Fruit fly (Drosophila melanogaster): ENCODE measurements around the gene HDAC6.

Gene HDAC6

DNA sequence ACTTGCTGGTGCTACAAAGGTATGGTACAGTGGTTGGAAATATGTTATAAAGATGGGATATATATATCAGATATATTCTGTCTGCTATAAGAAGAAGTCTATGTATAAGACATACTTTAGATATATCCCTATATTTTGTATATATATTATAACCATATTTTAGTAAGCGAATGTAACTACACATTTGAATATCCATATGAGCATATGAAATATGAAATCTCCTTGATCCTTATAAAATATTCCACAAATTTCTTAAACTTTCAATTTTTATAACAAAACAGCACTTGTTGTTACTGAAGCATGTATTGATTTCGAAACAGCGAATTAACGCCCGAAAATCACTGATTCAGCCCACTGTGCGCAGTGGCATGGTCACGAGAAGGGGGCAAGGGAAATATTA is 31.4 kb downstream of the HDAC6 start:
- no peak for TF ChIP-seq psq (optimal IDR thresholded peaks at IDR 0.05)
- no peak for TF ChIP-seq h (optimal IDR thresholded peaks at IDR 0.05)
- no peak for TF ChIP-seq Myc (optimal IDR thresholded peaks at IDR 0.05)
- TF ChIP-seq insv (optimal IDR thresholded peaks at IDR 0.05) = no peak
- TF ChIP-seq Sin3A (optimal IDR thresholded peaks at IDR 0.05) = no peak
- TF ChIP-seq ttk (optimal IDR thresholded peaks at IDR 0.05) = no peak

DNA sequence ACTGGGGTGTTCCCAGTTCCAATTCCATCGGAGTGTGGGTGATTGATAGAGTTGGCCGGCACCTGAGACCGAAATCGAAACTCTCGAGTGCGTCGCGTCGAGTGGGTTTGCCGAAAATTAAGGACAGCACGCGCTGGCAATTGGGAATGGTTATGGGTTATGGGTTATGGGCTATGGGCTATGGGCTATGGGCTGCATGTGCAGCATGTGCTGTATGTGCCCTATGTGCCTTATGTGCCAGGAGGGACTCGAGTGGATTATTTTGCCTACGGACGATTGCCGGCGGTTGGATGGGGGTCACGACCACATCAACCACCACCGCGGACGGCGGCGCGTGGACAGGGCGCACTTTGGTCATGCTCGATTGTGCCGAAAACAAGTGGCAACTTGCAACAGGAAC is 37.0 kb downstream of the HDAC6 start:
- TF ChIP-seq Sin3A (optimal IDR thresholded peaks at IDR 0.05) = no peak
- TF ChIP-seq ttk (optimal IDR thresholded peaks at IDR 0.05) = no peak
- no peak for TF ChIP-seq Myc (optimal IDR thresholded peaks at IDR 0.05)
- no peak for TF ChIP-seq h (optimal IDR thresholded peaks at IDR 0.05)
- no peak for TF ChIP-seq insv (optimal IDR thresholded peaks at IDR 0.05)
- no peak for TF ChIP-seq psq (optimal IDR thresholded peaks at IDR 0.05)

DNA sequence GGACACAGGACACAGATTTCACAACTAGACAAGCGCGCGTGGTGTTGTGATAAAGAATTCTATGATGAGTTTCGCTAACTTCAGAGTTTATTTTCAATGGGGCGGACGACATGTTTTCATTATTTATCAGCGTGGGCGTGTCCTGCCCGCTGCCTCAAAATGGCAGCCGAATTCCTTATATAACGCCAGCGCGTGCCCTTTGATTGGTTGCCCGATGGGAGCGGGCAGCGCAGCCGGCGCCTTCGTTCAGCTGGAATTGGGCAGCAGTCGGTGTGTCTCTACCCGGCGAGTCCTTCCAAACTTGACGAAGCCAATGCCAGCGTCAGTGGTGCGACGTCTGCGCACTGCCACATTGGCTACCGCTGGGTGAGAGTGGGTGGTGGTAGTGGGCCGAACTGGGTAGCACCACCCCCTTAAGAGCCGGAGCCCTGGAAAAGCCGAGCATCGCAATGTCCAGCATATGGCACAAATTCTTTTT is 45.9 kb downstream of the HDAC6 start, which contains the start of gene acj6:
Gene acj6 (minus strand): TSS at position 51 of the 478 bp plus-strand sequence.
- TF ChIP-seq Myc (optimal IDR thresholded peaks at IDR 0.05) (no peak), insv (optimal IDR thresholded peaks at IDR 0.05) (no peak), ttk (optimal IDR thresholded peaks at IDR 0.05) (no peak), psq (optimal IDR thresholded peaks at IDR 0.05) (no peak), h (optimal IDR thresholded peaks at IDR 0.05) (no peak), Sin3A (optimal IDR thresholded peaks at IDR 0.05) (no peak)

DNA sequence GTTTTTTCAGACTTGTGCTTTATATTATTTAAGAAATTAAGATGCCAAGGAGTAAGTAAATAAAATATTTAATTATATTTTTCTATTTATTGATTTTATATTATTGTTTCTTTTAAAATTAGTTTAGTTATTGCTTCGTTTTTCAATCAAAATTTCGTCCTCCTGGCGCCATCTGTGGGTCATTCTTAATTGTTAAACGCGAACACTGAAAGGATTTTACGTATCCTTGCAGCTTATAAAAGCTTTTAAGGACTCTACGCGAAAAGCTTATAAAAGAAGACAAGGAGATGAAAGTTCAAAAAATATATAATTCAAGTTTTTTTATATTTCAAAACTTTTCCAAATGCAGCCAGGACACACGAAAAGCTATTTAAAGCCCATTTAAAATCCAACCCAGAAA is 47.1 kb downstream of the HDAC6 start:
- no peak for TF ChIP-seq psq (optimal IDR thresholded peaks at IDR 0.05)
- TF ChIP-seq Sin3A (optimal IDR thresholded peaks at IDR 0.05) = no peak
- TF ChIP-seq Myc (optimal IDR thresholded peaks at IDR 0.05) = no peak
- TF ChIP-seq insv (optimal IDR thresholded peaks at IDR 0.05) = no peak
- TF ChIP-seq ttk (optimal IDR thresholded peaks at IDR 0.05) = no peak
- TF ChIP-seq h (optimal IDR thresholded peaks at IDR 0.05) = no peak

DNA sequence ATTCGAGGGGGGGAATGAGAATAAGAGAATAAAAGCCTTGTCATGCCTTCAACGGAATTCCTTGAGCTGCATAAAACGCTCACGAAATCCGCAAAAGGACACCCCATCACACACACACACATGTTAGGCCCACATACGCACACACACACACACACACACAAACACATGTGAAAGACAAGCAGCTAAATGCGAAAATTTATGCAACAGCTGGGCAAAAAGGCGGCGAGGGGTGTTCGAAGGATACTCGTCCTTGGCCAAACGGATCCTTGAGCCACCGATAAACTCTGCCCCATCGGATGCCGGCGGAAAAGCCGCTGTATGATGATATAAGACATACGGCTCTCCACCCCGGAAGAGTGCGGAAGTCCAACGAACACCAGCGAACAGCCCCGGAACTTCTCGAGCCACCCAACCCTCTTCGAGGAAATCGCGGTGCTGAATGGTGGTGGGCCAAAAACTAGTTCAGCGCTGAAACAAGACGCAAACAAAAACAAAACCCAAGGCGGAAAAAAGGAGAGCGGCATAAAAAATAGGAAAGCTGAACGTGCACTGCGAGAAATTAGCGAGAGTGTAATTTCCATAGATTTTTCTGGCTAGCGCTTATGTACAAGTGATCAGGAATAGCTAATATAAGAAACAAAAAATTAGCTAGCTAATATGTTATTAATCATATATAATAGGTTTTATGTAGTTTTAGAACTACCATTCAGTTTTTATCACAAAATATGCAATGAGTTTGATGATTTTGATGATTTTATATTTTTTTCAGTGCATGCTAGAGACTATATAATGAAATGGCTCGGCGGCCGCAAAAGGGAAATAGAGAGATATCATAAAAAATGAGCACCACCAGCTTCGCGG is 50.6 kb downstream of the HDAC6 start:
- TF ChIP-seq h (optimal IDR thresholded peaks at IDR 0.05) (no peak), psq (optimal IDR thresholded peaks at IDR 0.05) (no peak), insv (optimal IDR thresholded peaks at IDR 0.05) (no peak), ttk (optimal IDR thresholded peaks at IDR 0.05) (no peak), Myc (optimal IDR thresholded peaks at IDR 0.05) (no peak), Sin3A (optimal IDR thresholded peaks at IDR 0.05) (no peak)

DNA sequence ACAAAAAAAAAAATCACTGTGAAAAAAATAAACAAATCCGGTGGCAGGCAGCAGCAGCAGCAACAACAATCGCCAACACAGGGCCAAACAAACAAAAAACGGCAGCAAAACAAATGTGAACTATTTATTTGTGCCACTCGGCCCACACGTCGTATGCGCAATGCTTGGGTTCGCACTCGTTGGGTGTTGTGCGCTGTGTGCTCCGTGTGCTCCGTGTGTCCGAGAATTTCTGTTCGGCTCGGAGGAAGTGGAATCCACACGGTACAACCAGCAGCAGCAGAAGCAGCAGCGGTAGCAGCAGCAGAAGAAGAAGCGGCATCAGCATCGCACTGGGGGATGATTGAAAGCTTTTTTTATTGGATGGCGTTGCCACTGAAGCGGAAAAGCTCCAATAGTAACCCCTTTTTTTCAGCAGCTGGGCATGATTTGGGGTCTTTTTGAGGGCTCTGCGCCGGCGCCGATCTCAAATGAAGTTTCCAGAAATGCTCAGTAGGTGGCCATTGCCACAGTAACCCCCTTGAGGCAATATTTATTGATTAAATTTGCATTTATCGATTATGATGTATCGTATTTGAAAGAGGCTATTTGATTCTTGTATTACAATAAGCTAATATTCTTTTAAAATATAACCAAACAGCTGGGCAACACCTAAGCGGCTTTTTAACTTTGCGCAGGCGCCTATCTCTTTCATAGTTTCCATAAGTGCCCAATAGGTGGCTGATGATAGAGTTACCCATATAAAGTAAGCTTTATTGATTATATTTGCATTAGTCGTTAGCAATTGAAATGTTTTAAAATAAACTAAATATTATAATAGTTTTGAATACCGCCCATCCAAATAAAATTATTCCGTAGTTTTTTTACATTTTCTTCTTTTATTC is 52.3 kb downstream of the HDAC6 start, which contains the start of gene CG9164:
Gene CG9164 (minus strand): TSS at position 266 of the 881 bp plus-strand sequence.
- no peak for TF ChIP-seq ttk (optimal IDR thresholded peaks at IDR 0.05)
- TF ChIP-seq psq (optimal IDR thresholded peaks at IDR 0.05) = no peak
- no peak for TF ChIP-seq Myc (optimal IDR thresholded peaks at IDR 0.05)
- no peak for TF ChIP-seq Sin3A (optimal IDR thresholded peaks at IDR 0.05)
- no peak for TF ChIP-seq h (optimal IDR thresholded peaks at IDR 0.05)
- no peak for TF ChIP-seq insv (optimal IDR thresholded peaks at IDR 0.05)

DNA sequence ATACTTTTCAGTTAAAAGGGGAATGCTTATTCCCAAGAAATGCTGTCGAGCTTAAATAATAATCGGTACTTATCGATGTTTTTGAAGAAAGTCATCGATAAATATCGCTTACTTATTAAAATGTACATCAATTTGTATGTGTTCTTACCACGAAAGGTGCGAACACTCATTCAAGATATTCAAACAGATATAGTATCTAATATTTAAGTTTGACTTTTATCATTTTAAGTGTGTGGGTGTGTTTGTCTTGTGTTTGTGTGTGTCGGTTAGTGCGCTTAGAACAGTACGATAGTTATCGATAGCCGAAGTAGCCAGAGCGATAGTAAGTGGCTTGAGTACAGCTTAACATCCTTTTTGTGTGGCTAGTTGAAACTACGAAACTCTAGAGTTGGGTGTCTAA is 54.2 kb downstream of the HDAC6 start:
- TF ChIP-seq psq (optimal IDR thresholded peaks at IDR 0.05) = no peak
- TF ChIP-seq Sin3A (optimal IDR thresholded peaks at IDR 0.05) = no peak
- no peak for TF ChIP-seq insv (optimal IDR thresholded peaks at IDR 0.05)
- no peak for TF ChIP-seq h (optimal IDR thresholded peaks at IDR 0.05)
- TF ChIP-seq ttk (optimal IDR thresholded peaks at IDR 0.05) = no peak
- no peak for TF ChIP-seq Myc (optimal IDR thresholded peaks at IDR 0.05)

Measured in Kc167 (cell line).